Worm (Caenorhabditis elegans) whole organism, L1 larva: ENCODE data around the gene dpy-17.

Experiments
- C16A3.4 ChIP-seq: fragments of 150-350 bp; optimal IDR thresholded peaks from 2 replicates; lab custom pipeline; 2014; ENCODE audit warnings: missing biosample characterization, missing genetic modification characterization
- F16B12.6 ChIP-seq: fragments of 150-350 bp; optimal IDR thresholded peaks from 2 replicates; lab custom pipeline; 2014; ENCODE audit warnings: missing biosample characterization, missing genetic modification characterization
- alr-1 ChIP-seq: fragments of 200-800 bp; sonication (Bioruptor generic); optimal IDR thresholded peaks from 2 replicates; lab custom pipeline; 2018; ENCODE audit warnings: borderline replicate concordance, mild to moderate bottlenecking, missing genetic modification characterization, missing compliant biosample characterization
- aly-2 ChIP-seq: fragments of 150-350 bp; optimal IDR thresholded peaks from 2 replicates; lab custom pipeline; 2014; ENCODE audit warnings: missing biosample characterization, missing genetic modification characterization
- blmp-1 ChIP-seq: fragments of 150-350 bp; optimal IDR thresholded peaks from 2 replicates; lab custom pipeline; 2014; ENCODE audit warnings: missing biosample characterization, missing genetic modification characterization
- ceh-82 ChIP-seq, 3 experiments: fragments of 150-350 bp in 1 of 3; sonication (generic microtip) in 2 of 3; optimal IDR thresholded peaks; 2 replicates each; lab custom pipeline; 2014 to 2017; ENCODE audit warnings: missing biosample characterization in 3 of 3, missing genetic modification characterization in 3 of 3
- ceh-90 ChIP-seq: sonication (generic microtip); optimal IDR thresholded peaks from 2 replicates; lab custom pipeline; 2016; ENCODE audit warnings: missing genetic modification characterization, missing compliant biosample characterization
- dsc-1 ChIP-seq: sonication (generic microtip); optimal IDR thresholded peaks from 2 replicates; lab custom pipeline; 2016; ENCODE audit warnings: mild to moderate bottlenecking, missing genetic modification characterization, missing compliant biosample characterization
- efl-1 ChIP-seq, 4 experiments: fragments of 150-350 bp; optimal IDR thresholded peaks in 3 of 4; peaks in 1 of 4; 1 replicate in 1 of 4; 2 replicates in 3 of 4; lab custom pipeline; 2014; ENCODE audit warnings: missing biosample characterization in 2 of 4, missing genetic modification characterization in 2 of 4, missing genetic modification reagents in 2 of 4
- egl-13 ChIP-seq: sonication (generic microtip); optimal IDR thresholded peaks from 2 replicates; lab custom pipeline; 2016; ENCODE audit warnings: missing genotype, missing genetic modification reagents, missing genetic modification characterization, missing compliant biosample characterization
- elt-3 ChIP-seq, 6 experiments: fragments of 150-350 bp in 1 of 6; sonication (generic microtip); optimal IDR thresholded peaks; 2 replicates each; lab custom pipeline; 2017 to 2018; ENCODE audit warnings: missing biosample characterization in 6 of 6, missing genetic modification characterization in 6 of 6, inconsistent platforms in 1 of 6
- irx-1 ChIP-seq: sonication (generic microtip); optimal IDR thresholded peaks from 2 replicates; lab custom pipeline; 2016; ENCODE audit warnings: missing genetic modification characterization, missing compliant biosample characterization
- jun-1 ChIP-seq: fragments of 150-350 bp; optimal IDR thresholded peaks from 2 replicates; lab custom pipeline; 2014; ENCODE audit warnings: missing biosample characterization, missing genetic modification reagents, missing genetic modification characterization
- lin-14 ChIP-seq: fragments of 200-800 bp; sonication (Bioruptor generic); optimal IDR thresholded peaks from 2 replicates; lab custom pipeline; 2018; ENCODE audit warnings: mild to moderate bottlenecking, missing genetic modification characterization, moderate library complexity, missing compliant biosample characterization
- lin-35 ChIP-seq, 2 experiments: fragments of 150-350 bp; optimal IDR thresholded peaks; 2 replicates each; lab custom pipeline; 2014; ENCODE audit warnings: missing biosample characterization in 2 of 2, missing genetic modification characterization in 2 of 2, missing genetic modification reagents in 2 of 2
- mdl-1 ChIP-seq, 2 experiments: fragments of 150-350 bp; optimal IDR thresholded peaks; 2 replicates each; lab custom pipeline; 2014 to 2017; ENCODE audit warnings: missing biosample characterization in 2 of 2, missing genetic modification characterization in 2 of 2, inconsistent platforms in 1 of 2
- mef-2 ChIP-seq: fragments of 150-350 bp; optimal IDR thresholded peaks from 2 replicates; lab custom pipeline; 2014; ENCODE audit warnings: missing biosample characterization, missing genetic modification characterization
- nhr-11 ChIP-seq: fragments of 150-350 bp; optimal IDR thresholded peaks from 2 replicates; lab custom pipeline; 2014; ENCODE audit warnings: missing biosample characterization, missing genetic modification characterization
- nhr-12 ChIP-seq: sonication (generic microtip); optimal IDR thresholded peaks from 2 replicates; lab custom pipeline; 2017; ENCODE audit warnings: missing biosample characterization, missing genetic modification characterization
- nhr-20 ChIP-seq: sonication (generic microtip); optimal IDR thresholded peaks from 2 replicates; lab custom pipeline; 2016; ENCODE audit warnings: mild to moderate bottlenecking, missing genetic modification characterization, missing compliant biosample characterization
- nhr-71 ChIP-seq: sonication (generic microtip); optimal IDR thresholded peaks from 2 replicates; lab custom pipeline; 2016; ENCODE audit warnings: mild to moderate bottlenecking, missing genetic modification characterization, moderate library complexity, missing compliant biosample characterization
- nhr-77 ChIP-seq: fragments of 150-350 bp; optimal IDR thresholded peaks from 2 replicates; lab custom pipeline; 2014; ENCODE audit warnings: missing biosample characterization, missing genetic modification characterization
- nhr-85 ChIP-seq: sonication (generic microtip); peaks from one replicate; lab custom pipeline; 2016; ENCODE audit warnings: missing genetic modification characterization, inconsistent platforms, missing compliant biosample characterization
- nhr-90 ChIP-seq: sonication (generic microtip); optimal IDR thresholded peaks from 2 replicates; lab custom pipeline; 2016; ENCODE audit warnings: mild to moderate bottlenecking, missing genetic modification characterization, missing compliant biosample characterization; ENCODE audit not compliant: poor library complexity
- pax-3 ChIP-seq: fragments of 200-800 bp; sonication (Bioruptor generic); optimal IDR thresholded peaks from 2 replicates; lab custom pipeline; 2018; ENCODE audit warnings: mild to moderate bottlenecking, missing genetic modification characterization, moderate library complexity, missing compliant biosample characterization
- rnt-1 ChIP-seq: sonication (generic microtip); optimal IDR thresholded peaks from 2 replicates; lab custom pipeline; 2016; ENCODE audit warnings: mild to moderate bottlenecking, missing genetic modification characterization, moderate library complexity, missing compliant biosample characterization
- snpc-4 ChIP-seq: fragments of 150-350 bp; optimal IDR thresholded peaks from 2 replicates; lab custom pipeline; 2014; ENCODE audit warnings: missing biosample characterization, missing genetic modification characterization
- snu-23 ChIP-seq: sonication (generic microtip); optimal IDR thresholded peaks from 2 replicates; lab custom pipeline; 2016; ENCODE audit warnings: missing genetic modification characterization, missing compliant biosample characterization
- sox-4 ChIP-seq: sonication (generic microtip); optimal IDR thresholded peaks from 2 replicates; lab custom pipeline; 2016; ENCODE audit warnings: missing genetic modification characterization, missing compliant biosample characterization
- swsn-7 ChIP-seq: sonication (generic microtip); optimal IDR thresholded peaks from 2 replicates; lab custom pipeline; 2016; ENCODE audit warnings: missing genetic modification characterization, missing compliant biosample characterization
- tbx-2 ChIP-seq: sonication (generic microtip); optimal IDR thresholded peaks from 2 replicates; lab custom pipeline; 2016; ENCODE audit warnings: missing genetic modification characterization, missing compliant biosample characterization
- unc-130 ChIP-seq: fragments of 150-350 bp; optimal IDR thresholded peaks from 2 replicates; lab custom pipeline; 2017; ENCODE audit warnings: missing biosample characterization, missing genetic modification characterization, inconsistent platforms
- unc-30 ChIP-seq: sonication (generic microtip); optimal IDR thresholded peaks from 2 replicates; lab custom pipeline; 2017; ENCODE audit warnings: missing biosample characterization, missing genetic modification characterization
- unc-62 ChIP-seq: fragments of 150-350 bp; optimal IDR thresholded peaks from 2 replicates; lab custom pipeline; 2014; ENCODE audit warnings: missing biosample characterization, missing genetic modification reagents, missing genetic modification characterization
- unc-86 ChIP-seq: sonication (generic microtip); optimal IDR thresholded peaks from 2 replicates; lab custom pipeline; 2016; ENCODE audit warnings: missing genetic modification characterization, missing compliant biosample characterization
- vab-15 ChIP-seq: sonication (generic microtip); optimal IDR thresholded peaks from 2 replicates; lab custom pipeline; 2017; ENCODE audit warnings: missing genotype, mild to moderate bottlenecking, missing genetic modification characterization, missing compliant biosample characterization
- ztf-11 ChIP-seq, 2 experiments: sonication (generic microtip); optimal IDR thresholded peaks; 2 replicates each; lab custom pipeline; 2016 to 2017; ENCODE audit warnings: missing genetic modification characterization in 2 of 2, missing biosample characterization in 1 of 2, missing compliant biosample characterization in 1 of 2

Gene dpy-17

DNA sequence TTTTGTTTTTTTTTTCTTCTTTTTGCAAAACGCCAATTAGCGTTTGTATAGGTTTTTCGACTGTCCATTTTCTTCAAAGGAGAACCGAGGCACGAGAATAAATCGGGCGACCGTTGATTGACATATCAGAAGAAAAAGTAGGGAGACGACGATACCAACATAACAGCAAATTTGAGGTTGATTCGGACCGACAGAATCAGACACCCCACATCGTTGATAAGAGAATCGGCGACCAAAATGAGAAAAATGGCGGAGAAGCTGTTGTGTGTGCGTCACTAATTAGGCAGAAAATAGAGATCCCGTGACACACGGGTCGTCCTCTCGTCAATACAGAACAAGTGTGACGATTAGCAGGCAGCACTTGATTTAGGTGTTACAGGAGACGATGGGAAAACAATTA, 34.8 kb downstream of the dpy-17 start:
- TF ChIP-seq lin-35 (GFP tag; optimal IDR thresholded peaks at IDR 0.05; lab: Kevin White, UChicago) (peak in 1 of 2 experiments; percentile 30), nhr-90 (tag; lab: Kevin White, UChicago) (peak; percentile 11), nhr-12 (tag; lab: Kevin White, UChicago) (no peak), nhr-77 (tag; lab: Kevin White, UChicago) (no peak), mdl-1 (tag; optimal IDR thresholded peaks at IDR 0.05; lab: Kevin White, UChicago) (peak in 1 of 2 experiments; percentile 26), egl-13 (tag; lab: Kevin White, UChicago) (no peak), snu-23 (GFP tag; lab: Kevin White, UChicago) (peak; percentile 8), unc-130 (peak; percentile 63), nhr-85 (tag; lab: Kevin White, UChicago) (peak; percentile 85), aly-2 (tag; lab: Kevin White, UChicago) (no peak), blmp-1 (tag; lab: Kevin White, UChicago) (peak; percentile 17), mef-2 (tag; lab: Kevin White, UChicago) (no peak), snpc-4 (tag; lab: Kevin White, UChicago) (no peak), C16A3.4 (tag; lab: Kevin White, UChicago) (no peak), lin-14 (GFP tag; lab: Kevin White, UChicago) (peak; percentile 37), ztf-11 (tag; optimal IDR thresholded peaks at IDR 0.05; lab: Kevin White, UChicago) (no peak), elt-3 (tag; optimal IDR thresholded peaks at IDR 0.05; lab: Kevin White, UChicago) (peak in 1 of 6 experiments; percentile 28), irx-1 (tag; lab: Kevin White, UChicago) (no peak), tbx-2 (tag; lab: Kevin White, UChicago) (peak; percentile 97), nhr-20 (tag; lab: Kevin White, UChicago) (peak; percentile 53), nhr-71 (tag; lab: Kevin White, UChicago) (peak; percentile 47), efl-1 (optimal IDR thresholded peaks at IDR 0.05; lab: Kevin White, UChicago) (no peak), efl-1 (GFP tag; optimal IDR thresholded peaks at IDR 0.05 in 1 of 2; lab: Kevin White, UChicago) (peak in 1 of 2 experiments; percentile 53), swsn-7 (no peak)

DNA sequence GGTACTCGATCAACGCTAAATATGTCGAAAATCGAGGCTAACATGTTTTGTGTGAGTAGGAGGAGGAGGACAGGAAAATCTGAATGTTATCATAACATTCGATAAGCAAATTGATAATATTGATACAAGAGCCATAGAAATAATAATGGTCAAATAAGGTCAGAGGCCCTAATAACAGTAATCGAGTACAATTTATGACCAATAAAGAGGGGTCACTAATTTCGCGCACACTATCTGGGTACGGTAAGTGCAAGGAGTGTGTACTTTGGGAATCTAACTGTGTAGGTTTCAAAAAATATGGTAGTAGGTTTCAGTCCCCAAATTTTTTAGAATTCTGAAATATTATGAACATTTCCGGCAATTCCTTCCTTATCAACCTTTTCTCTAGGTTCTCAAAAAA, 36.4 kb downstream of the dpy-17 start:
- TF ChIP-seq rnt-1 (tag; lab: Kevin White, UChicago) (no peak), unc-30 (tag; lab: Kevin White, UChicago) (no peak), sox-4 (no peak), F16B12.6 (tag; lab: Kevin White, UChicago) (no peak), egl-13 (tag; lab: Kevin White, UChicago) (no peak), alr-1 (no peak), blmp-1 (tag; lab: Kevin White, UChicago) (no peak), pax-3 (tag; lab: Kevin White, UChicago) (no peak), jun-1 (tag; lab: Kevin White, UChicago) (no peak), nhr-20 (tag; lab: Kevin White, UChicago) (no peak), nhr-11 (tag; lab: Kevin White, UChicago) (no peak), unc-86 (tag; lab: Kevin White, UChicago) (no peak), vab-15 (tag; lab: Kevin White, UChicago) (no peak), dsc-1 (tag; lab: Kevin White, UChicago) (no peak)
- TF ChIP-seq, all 84 proteins: peak for 0

DNA sequence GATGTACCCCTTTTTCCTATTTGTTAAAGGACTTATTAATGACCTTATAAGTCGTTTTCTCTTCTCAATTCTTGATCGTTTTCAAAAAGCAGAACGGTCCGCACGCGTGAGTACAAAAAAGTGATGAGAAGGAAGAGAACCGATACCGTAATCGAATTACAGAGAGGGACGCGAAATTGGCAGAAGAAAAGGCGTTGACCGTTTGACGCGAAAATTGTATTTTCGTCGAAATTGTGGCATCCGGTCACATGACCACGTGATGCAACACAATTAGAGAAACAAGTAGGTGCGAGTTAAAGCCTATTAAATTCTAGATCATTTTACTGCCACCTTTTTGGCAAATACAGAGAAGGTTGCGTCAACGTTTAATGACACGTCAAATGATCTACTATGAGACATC, 37.0 kb downstream of the dpy-17 start:
- TF ChIP-seq lin-14 (GFP tag; lab: Kevin White, UChicago) (peak; percentile 25), unc-62 (GFP tag; lab: Kevin White, UChicago) (no peak), nhr-85 (tag; lab: Kevin White, UChicago) (peak; percentile 68), ceh-82 (tag; optimal IDR thresholded peaks at IDR 0.05; lab: Kevin White, UChicago) (no peak), nhr-71 (tag; lab: Kevin White, UChicago) (peak; percentile 3), tbx-2 (tag; lab: Kevin White, UChicago) (peak; percentile 89), efl-1 (optimal IDR thresholded peaks at IDR 0.05; lab: Kevin White, UChicago) (no peak), efl-1 (GFP tag; optimal IDR thresholded peaks at IDR 0.05 in 1 of 2; lab: Kevin White, UChicago) (peak in 1 of 2 experiments; percentile 36), nhr-20 (tag; lab: Kevin White, UChicago) (peak; percentile 4), swsn-7 (no peak), dsc-1 (tag; lab: Kevin White, UChicago) (no peak), ceh-90 (tag; lab: Kevin White, UChicago) (no peak)
